Worm (Caenorhabditis elegans) whole organism, late embryonic: Measurements from ENCODE around the gene R10E9.4.

Experiments used
- C08G9.2 ChIP-seq: sonication (generic microtip); optimal IDR thresholded peaks from 2 replicates; lab custom pipeline; 2016; ENCODE audit warnings: mild to moderate bottlenecking, missing genetic modification characterization, moderate library complexity, missing compliant biosample characterization
- K09A11.1 ChIP-seq: sonication (generic microtip); optimal IDR thresholded peaks from 2 replicates; lab custom pipeline; 2017; ENCODE audit warnings: antibody characterized with exemption, mild to moderate bottlenecking, missing genetic modification characterization, missing compliant biosample characterization; ENCODE audit not compliant: insufficient read depth
- Y22D7AL.16 ChIP-seq: sonication (generic microtip); optimal IDR thresholded peaks from 2 replicates; lab custom pipeline; 2016; ENCODE audit warnings: missing genetic modification characterization, missing compliant biosample characterization
- ceh-14 ChIP-seq: sonication (generic microtip); optimal IDR thresholded peaks from 2 replicates; lab custom pipeline; 2016; ENCODE audit warnings: missing genotype, missing genetic modification characterization, missing compliant biosample characterization
- ceh-18 ChIP-seq: sonication (generic microtip); optimal IDR thresholded peaks from 2 replicates; lab custom pipeline; 2016; ENCODE audit warnings: missing genetic modification characterization, missing compliant biosample characterization
- ceh-2 ChIP-seq: sonication (generic microtip); optimal IDR thresholded peaks from 2 replicates; lab custom pipeline; 2016; ENCODE audit warnings: missing genotype, missing genetic modification characterization, missing compliant biosample characterization
- ceh-24 ChIP-seq: sonication (generic microtip); optimal IDR thresholded peaks from 2 replicates; lab custom pipeline; 2016; ENCODE audit warnings: mild to moderate bottlenecking, missing genetic modification characterization, missing compliant biosample characterization
- ceh-31 ChIP-seq: sonication (generic microtip); optimal IDR thresholded peaks from 2 replicates; lab custom pipeline; 2016; ENCODE audit warnings: missing genetic modification characterization, missing compliant biosample characterization
- ceh-34 ChIP-seq: sonication (generic microtip); optimal IDR thresholded peaks from 2 replicates; lab custom pipeline; 2016; ENCODE audit warnings: mild to moderate bottlenecking, missing genetic modification characterization, missing compliant biosample characterization
- ceh-6 ChIP-seq: fragments of 200-800 bp; sonication (Bioruptor generic); optimal IDR thresholded peaks from 2 replicates; lab custom pipeline; 2018; ENCODE audit warnings: mild to moderate bottlenecking, missing genetic modification characterization, missing compliant biosample characterization
- che-1 ChIP-seq: sonication (generic microtip); optimal IDR thresholded peaks from 2 replicates; lab custom pipeline; 2016; ENCODE audit warnings: mild to moderate bottlenecking, missing genetic modification characterization, missing compliant biosample characterization
- dmd-4 ChIP-seq: sonication (generic microtip); optimal IDR thresholded peaks from 2 replicates; lab custom pipeline; 2016; ENCODE audit warnings: borderline replicate concordance, missing genetic modification characterization, missing compliant biosample characterization
- elt-2 ChIP-seq: sonication (generic microtip); optimal IDR thresholded peaks from 2 replicates; lab custom pipeline; 2016; ENCODE audit warnings: missing genetic modification reagents, missing genetic modification characterization, missing compliant biosample characterization
- elt-4 ChIP-seq: sonication (generic microtip); optimal IDR thresholded peaks from 2 replicates; lab custom pipeline; 2016; ENCODE audit warnings: missing genetic modification characterization, missing compliant biosample characterization
- ets-4 ChIP-seq: sonication (generic microtip); optimal IDR thresholded peaks from 2 replicates; lab custom pipeline; 2016; ENCODE audit warnings: missing genetic modification characterization, missing compliant biosample characterization
- gmeb-2 ChIP-seq: sonication (generic microtip); optimal IDR thresholded peaks from 2 replicates; lab custom pipeline; 2016; ENCODE audit warnings: missing genetic modification characterization, inconsistent platforms, missing compliant biosample characterization
- hlh-30 ChIP-seq: sonication (generic microtip); optimal IDR thresholded peaks from 2 replicates; lab custom pipeline; 2017; ENCODE audit warnings: antibody characterized with exemption, missing genetic modification characterization, missing compliant biosample characterization; ENCODE audit not compliant: insufficient read depth
- hlh-6 ChIP-seq: sonication (generic microtip); optimal IDR thresholded peaks from 2 replicates; lab custom pipeline; 2016; ENCODE audit warnings: missing genotype, missing genetic modification characterization, missing compliant biosample characterization
- lim-6 ChIP-seq: sonication (generic microtip); optimal IDR thresholded peaks from 2 replicates; lab custom pipeline; 2016; ENCODE audit warnings: missing genetic modification characterization, missing compliant biosample characterization
- lin-11 ChIP-seq: fragments of 200-800 bp; sonication (Bioruptor generic); optimal IDR thresholded peaks from 2 replicates; lab custom pipeline; 2018; ENCODE audit warnings: mild to moderate bottlenecking, missing genetic modification characterization, missing compliant biosample characterization
- madf-2 ChIP-seq: sonication (generic microtip); optimal IDR thresholded peaks from 2 replicates; lab custom pipeline; 2017; ENCODE audit warnings: missing genetic modification characterization, missing compliant biosample characterization
- nfya-1 ChIP-seq: sonication (generic microtip); optimal IDR thresholded peaks from 2 replicates; lab custom pipeline; 2017; ENCODE audit warnings: missing genetic modification characterization, mild to moderate bottlenecking, missing compliant biosample characterization, antibody characterized with exemption, moderate library complexity
- nhr-232 ChIP-seq: sonication (generic microtip); optimal IDR thresholded peaks from 2 replicates; lab custom pipeline; 2016; ENCODE audit warnings: missing genetic modification characterization, missing compliant biosample characterization
- pag-3 ChIP-seq: sonication (generic microtip); optimal IDR thresholded peaks from 2 replicates; lab custom pipeline; 2016; ENCODE audit warnings: missing compliant biosample characterization, missing genetic modification characterization, borderline replicate concordance
- pha-2 ChIP-seq: sonication (generic microtip); optimal IDR thresholded peaks from 2 replicates; lab custom pipeline; 2017; ENCODE audit warnings: mild to moderate bottlenecking, missing genetic modification characterization, missing compliant biosample characterization
- ref-2 ChIP-seq: sonication (generic microtip); optimal IDR thresholded peaks from 2 replicates; lab custom pipeline; 2016; ENCODE audit warnings: missing genetic modification characterization, missing compliant biosample characterization
- sdc-2 ChIP-seq: sonication (generic microtip); optimal IDR thresholded peaks from 2 replicates; lab custom pipeline; 2016; ENCODE audit warnings: missing genotype, missing genetic modification characterization, missing compliant biosample characterization
- sox-2 ChIP-seq: fragments of 200-800 bp; sonication (Bioruptor generic); IDR thresholded peaks from 2 replicates; pipeline ENCODE4 v1.3.6; 2022; ENCODE audit warnings: missing genetic modification reagents, missing genetic modification characterization, missing compliant biosample characterization
- sox-4 ChIP-seq: sonication (generic microtip); optimal IDR thresholded peaks from 2 replicates; lab custom pipeline; 2017; ENCODE audit warnings: mild to moderate bottlenecking, missing genetic modification characterization, inconsistent platforms, missing compliant biosample characterization
- syd-9 ChIP-seq: sonication (generic microtip); optimal IDR thresholded peaks from 2 replicates; lab custom pipeline; 2016; ENCODE audit warnings: mild to moderate bottlenecking, missing genetic modification characterization, moderate library complexity, missing compliant biosample characterization
- tbx-2 ChIP-seq: sonication (generic microtip); optimal IDR thresholded peaks from 2 replicates; lab custom pipeline; 2016; ENCODE audit warnings: missing genetic modification characterization, missing compliant biosample characterization
- tbx-7 ChIP-seq: sonication (generic microtip); optimal IDR thresholded peaks from 2 replicates; lab custom pipeline; 2016; ENCODE audit warnings: missing genotype, missing genetic modification characterization, missing compliant biosample characterization
- ttx-3 ChIP-seq: sonication (generic microtip); optimal IDR thresholded peaks from 2 replicates; lab custom pipeline; 2016; ENCODE audit warnings: missing genetic modification reagents, missing genetic modification characterization, missing compliant biosample characterization
- unc-3 ChIP-seq, 2 experiments: fragments of 200-800 bp in 1 of 2; sonication (Bioruptor generic) in 1 of 2; sonication (generic microtip) in 1 of 2; conservative IDR thresholded peaks in 1 of 2; optimal IDR thresholded peaks in 1 of 2; 2 replicates each; pipeline versions ENCODE4 v1.3.6 to Lab custom; 2016 to 2022; ENCODE audit warnings: missing compliant biosample characterization in 2 of 2, missing genetic modification characterization in 2 of 2, missing genetic modification reagents in 1 of 2
- unc-42 ChIP-seq: sonication (generic microtip); optimal IDR thresholded peaks from 2 replicates; lab custom pipeline; 2016; ENCODE audit warnings: missing genotype, missing genetic modification characterization, missing compliant biosample characterization
- unc-55 ChIP-seq: sonication (generic microtip); optimal IDR thresholded peaks from 2 replicates; lab custom pipeline; 2017; ENCODE audit warnings: missing biosample characterization, missing genetic modification reagents, missing genetic modification characterization
- unc-86 ChIP-seq: sonication (generic microtip); optimal IDR thresholded peaks from 2 replicates; lab custom pipeline; 2016; ENCODE audit warnings: missing genetic modification characterization, missing compliant biosample characterization
- ztf-16 ChIP-seq: sonication (generic microtip); optimal IDR thresholded peaks from 2 replicates; lab custom pipeline; 2017; ENCODE audit warnings: missing genetic modification characterization, missing compliant biosample characterization

R10E9.4 gene

DNA sequence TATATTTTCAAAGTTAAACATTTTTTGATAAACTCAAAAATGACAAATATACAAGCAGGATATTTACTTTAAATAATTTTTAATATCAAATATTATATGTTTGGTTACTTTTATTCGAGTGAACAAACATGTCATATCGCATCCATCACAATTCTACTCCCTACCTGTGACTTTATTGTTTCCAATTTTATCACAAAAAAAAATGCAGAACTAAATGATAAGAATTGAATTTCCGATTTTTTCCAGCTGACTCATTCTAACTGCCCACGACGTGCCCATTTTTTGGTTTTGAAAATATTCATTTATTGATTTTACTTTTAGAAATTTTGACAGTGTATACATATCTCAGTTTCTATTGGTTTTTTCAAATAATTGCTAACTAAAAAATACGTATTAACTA lies 38.4 kb upstream of the R10E9.4 start:
- TF ChIP-seq gmeb-2 (no peak), hlh-30 (tag; lab: Kevin White, UChicago) (no peak), elt-4 (tag; lab: Kevin White, UChicago) (no peak)
- TF ChIP-seq, all 69 proteins: peak for 0

DNA sequence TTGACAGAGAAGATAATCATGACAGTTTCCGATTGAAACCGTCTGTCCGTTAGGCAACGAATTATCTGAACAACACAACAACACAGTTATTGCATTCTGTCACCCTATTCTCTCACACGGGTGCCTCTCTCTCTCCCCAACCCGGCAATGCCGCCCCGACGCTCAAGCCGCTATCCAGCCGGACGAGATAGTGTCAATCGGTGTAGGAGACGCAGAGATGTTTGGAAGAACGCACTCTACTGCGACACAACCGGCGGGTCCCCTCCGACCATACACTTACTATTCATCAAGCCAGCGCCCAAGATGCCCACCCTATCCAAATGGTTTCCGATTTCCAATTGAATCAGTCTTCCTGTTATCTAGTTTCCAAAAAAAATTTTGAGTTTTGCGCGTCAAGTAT lies 37.6 kb upstream of the R10E9.4 start:
- TF ChIP-seq ceh-34 (tag; lab: Kevin White, UChicago), result peak; percentile 55
- TF ChIP-seq hlh-6 (tag; lab: Kevin White, UChicago), result peak; percentile 68
- peak; percentile 11 for TF ChIP-seq unc-42 (tag; lab: Kevin White, UChicago)
- TF ChIP-seq C08G9.2, result peak; percentile 6
- TF ChIP-seq sdc-2 (tag; lab: Kevin White, UChicago), result no peak
- peak; percentile 69 for TF ChIP-seq tbx-2
- TF ChIP-seq nhr-232, result no peak
- no peak for TF ChIP-seq pag-3 (tag; lab: Kevin White, UChicago)
- TF ChIP-seq ceh-6 (GFP tag; lab: Kevin White, UChicago), result peak; percentile 18
- peak; percentile 67 for TF ChIP-seq ref-2 (tag; lab: Kevin White, UChicago)
- no peak for TF ChIP-seq lin-11 (tag; lab: Kevin White, UChicago)
- peak; percentile 4 for TF ChIP-seq syd-9 (tag; lab: Kevin White, UChicago)
- TF ChIP-seq Y22D7AL.16 (tag; lab: Kevin White, UChicago), result no peak
- peak; percentile 25 for TF ChIP-seq ceh-31 (tag; lab: Kevin White, UChicago)
- TF ChIP-seq nfya-1 (tag; lab: Kevin White, UChicago), result peak; percentile 50

DNA sequence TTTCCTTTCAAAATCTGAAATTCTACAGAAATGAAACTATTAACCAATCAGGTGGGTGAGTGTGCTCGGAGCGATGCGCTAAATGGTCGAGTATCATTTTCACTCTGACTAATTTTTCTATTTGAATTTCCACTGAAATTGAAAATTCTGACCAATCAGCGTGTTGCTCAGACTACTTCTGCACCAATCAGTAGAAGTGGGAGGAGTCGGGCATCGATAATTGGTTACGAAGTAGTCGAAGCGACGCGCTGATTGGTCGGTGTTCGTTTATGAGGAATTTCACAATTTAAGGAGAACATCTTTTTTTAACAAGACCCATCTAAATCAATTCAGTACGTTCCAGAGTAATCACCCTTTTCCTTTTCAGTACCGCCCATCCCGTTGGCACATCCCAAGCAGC lies 36.6 kb upstream of the R10E9.4 start:
- TF ChIP-seq nfya-1 (tag; lab: Kevin White, UChicago) (peak; percentile 86), ceh-31 (tag; lab: Kevin White, UChicago) (no peak)

DNA sequence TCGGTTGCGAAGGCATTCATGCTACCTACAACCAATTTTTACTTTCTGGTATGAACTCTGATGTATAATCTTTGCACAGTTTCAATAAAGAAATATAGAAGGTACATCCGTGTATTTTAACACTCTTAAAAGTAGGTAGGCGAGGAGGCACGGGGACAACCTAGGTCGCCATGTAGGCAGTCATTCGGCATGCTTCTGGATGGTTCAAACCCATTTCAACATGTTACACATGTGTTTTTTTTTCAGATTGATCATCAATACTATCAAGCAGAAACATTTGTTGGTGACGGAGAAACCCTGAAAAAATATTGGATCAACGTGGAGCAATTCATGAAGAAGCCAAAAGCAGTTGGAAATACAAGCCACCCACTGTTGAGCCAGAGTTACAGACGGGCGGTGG lies 34.4 kb upstream of the R10E9.4 start:
- TF ChIP-seq elt-4 (tag; lab: Kevin White, UChicago), result no peak
- TF ChIP-seq ets-4 (tag; lab: Kevin White, UChicago), result no peak
- TF ChIP-seq Y22D7AL.16 (tag; lab: Kevin White, UChicago), result no peak
- no peak for TF ChIP-seq sox-4 (tag; lab: Kevin White, UChicago)
- TF ChIP-seq unc-86 (tag; lab: Kevin White, UChicago), result no peak
- TF ChIP-seq ttx-3 (tag; lab: Kevin White, UChicago), result no peak
- no peak for TF ChIP-seq madf-2 (tag; lab: Kevin White, UChicago)
- no peak for TF ChIP-seq ceh-34 (tag; lab: Kevin White, UChicago)

DNA sequence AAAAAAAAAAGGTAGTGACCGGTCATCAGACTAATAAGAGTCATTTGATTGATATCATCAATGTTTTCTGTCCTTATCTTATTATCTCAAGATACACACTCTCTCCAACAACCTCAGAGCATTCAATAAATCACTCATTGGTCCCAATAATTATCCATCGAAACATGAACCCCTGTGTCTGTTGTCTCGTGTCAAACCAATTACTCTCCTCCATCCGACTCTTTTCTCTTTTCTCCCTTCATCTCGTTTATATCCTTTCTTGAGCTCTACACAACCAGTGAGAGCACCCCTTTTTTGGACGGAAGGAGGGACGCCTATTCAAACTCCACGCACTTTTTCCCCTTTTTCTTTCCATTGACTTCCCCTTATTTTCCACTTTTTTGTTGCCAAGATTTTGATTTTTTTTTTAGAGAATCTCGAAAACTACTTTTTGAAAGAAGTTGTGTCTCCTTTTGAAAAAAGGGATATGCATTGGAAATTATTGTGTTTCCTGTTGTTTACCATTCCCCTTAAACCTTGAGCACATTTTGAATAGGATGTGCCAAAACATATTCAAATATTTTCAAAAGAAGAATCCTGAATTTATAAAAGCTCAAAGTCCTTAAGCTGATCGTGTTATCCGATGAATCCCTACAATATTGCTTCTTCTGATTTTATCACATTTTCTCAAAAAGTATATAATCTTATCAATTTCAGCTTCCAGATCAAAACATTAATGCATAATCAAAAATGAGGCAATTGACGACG lies 33.0 kb upstream of the R10E9.4 start, which contains the start of gene pxd-1:
pxd-1 (plus strand) TSS at position 697 of the 747 bp plus-strand sequence.
- peak; percentile 34 for TF ChIP-seq nfya-1 (tag; lab: Kevin White, UChicago)
- TF ChIP-seq unc-42 (tag; lab: Kevin White, UChicago), result peak; percentile 84
- TF ChIP-seq unc-55, result peak; percentile 48
- TF ChIP-seq syd-9 (tag; lab: Kevin White, UChicago), result no peak

DNA sequence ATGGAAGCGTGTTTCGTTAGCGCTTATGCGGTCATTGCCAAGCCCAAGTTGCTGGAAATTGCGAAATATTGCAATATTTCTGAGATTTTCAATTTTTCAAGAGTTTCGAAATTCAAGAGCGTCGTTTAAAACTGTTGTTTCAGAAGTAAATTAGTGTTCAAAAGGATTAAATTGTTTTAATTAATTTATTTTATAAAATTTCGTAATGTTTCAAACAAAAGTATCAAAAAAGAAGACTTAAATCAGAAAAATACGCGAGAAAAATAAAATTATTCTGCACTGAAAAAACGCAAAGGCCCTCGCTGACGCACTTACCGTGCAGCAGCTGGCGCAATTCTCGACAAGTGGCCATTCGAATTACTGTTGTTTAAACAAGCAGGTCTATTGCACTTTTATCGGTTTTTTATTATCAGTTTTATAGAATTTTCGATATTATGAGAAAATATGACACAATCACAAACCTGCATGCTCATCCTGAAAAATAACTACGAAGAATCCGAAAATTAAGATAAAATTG lies 31.5 kb upstream of the R10E9.4 start, which contains the start of gene tif-1A:
tif-1A (minus strand) TSS at position 51 of the 517 bp plus-strand sequence.
- TF ChIP-seq ceh-2 (tag; lab: Kevin White, UChicago) (peak; percentile 12), pha-2 (tag; lab: Kevin White, UChicago) (peak; percentile 30), ceh-14 (tag; lab: Kevin White, UChicago) (no peak), ref-2 (tag; lab: Kevin White, UChicago) (no peak), ceh-18 (peak; percentile 12), unc-3 (GFP tag; conservative IDR thresholded peaks at IDR 0.05; lab: Robert Waterston, UW) (no peak), unc-3 (tag; optimal IDR thresholded peaks at IDR 0.05; lab: Kevin White, UChicago) (no peak), elt-2 (tag; lab: Kevin White, UChicago) (peak; percentile 88), lim-6 (tag; lab: Kevin White, UChicago) (no peak), elt-4 (tag; lab: Kevin White, UChicago) (no peak), ceh-31 (tag; lab: Kevin White, UChicago) (no peak), dmd-4 (tag; lab: Kevin White, UChicago) (no peak), tbx-7 (tag; lab: Kevin White, UChicago) (no peak), K09A11.1 (tag; lab: Kevin White, UChicago) (no peak), unc-86 (tag; lab: Kevin White, UChicago) (peak; percentile 50), unc-42 (tag; lab: Kevin White, UChicago) (peak; percentile 27), ztf-16 (tag; lab: Kevin White, UChicago) (no peak), che-1 (tag; lab: Kevin White, UChicago) (peak; percentile 44), ceh-24 (tag; lab: Kevin White, UChicago) (no peak), sox-2 (GFP tag; lab: Robert Waterston, UW) (no peak), C08G9.2 (no peak)
